Fruit fly (Drosophila melanogaster): Measurements from ENCODE around the gene Pcif1.

Pcif1 gene

DNA sequence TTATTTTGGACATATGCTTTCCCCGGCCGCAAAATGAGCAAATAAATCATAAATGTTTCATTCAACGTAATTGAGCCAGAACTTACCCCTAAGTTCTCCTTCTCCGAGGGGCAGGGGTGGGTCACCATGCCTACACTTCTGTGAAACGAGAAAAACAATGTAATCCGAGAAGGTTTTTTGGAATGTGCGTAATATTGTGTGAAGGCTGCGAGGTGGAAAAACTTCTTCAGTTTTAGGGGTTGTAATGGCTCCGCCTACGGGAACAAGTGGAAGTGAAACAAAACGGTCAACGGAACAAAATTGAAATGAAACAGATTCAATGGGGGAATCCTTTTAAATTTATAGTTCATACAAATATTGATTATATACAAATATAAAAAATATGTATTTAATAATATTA lies 10.8 kb upstream of the Pcif1 start:
- TF ChIP-seq Mnt (GFP tag; optimal IDR thresholded peaks at IDR 0.05) (no peak), kay (GFP tag; ENCODE audit: borderline replicate concordance) (no peak), CG14711 (tag; optimal IDR thresholded peaks at IDR 0.05) (no peak), tj (GFP tag; optimal IDR thresholded peaks at IDR 0.05) (no peak), Hr96 (GFP tag; optimal IDR thresholded peaks at IDR 0.05) (no peak), cnc (optimal IDR thresholded peaks at IDR 0.05) (no peak)

dm6 chr3L:20792693-20793092 lies 6.7 kb upstream of the Pcif1 start, which contains the start of gene Six4:
Six4 (minus strand) TSS chr3L:20792777.
- TF ChIP-seq CG7045 (GFP tag; optimal IDR thresholded peaks at IDR 0.05) (no peak), CG14711 (tag; optimal IDR thresholded peaks at IDR 0.05) (no peak), ovo (GFP tag; optimal IDR thresholded peaks at IDR 0.05) (peak; percentile 13), CG5204 (GFP tag; optimal IDR thresholded peaks at IDR 0.05) (no peak), cnc (optimal IDR thresholded peaks at IDR 0.05) (no peak), bab1 (GFP tag; optimal IDR thresholded peaks at IDR 0.05) (peak; percentile 43), CG1620 (GFP tag; optimal IDR thresholded peaks at IDR 0.05) (no peak), Crg-1 (GFP tag; optimal IDR thresholded peaks at IDR 0.05) (peak; percentile 20), Clk (GFP tag; optimal IDR thresholded peaks at IDR 0.05) (no peak), CG11617 (GFP tag; optimal IDR thresholded peaks at IDR 0.05) (peak; percentile 41), CG12768 (GFP tag; optimal IDR thresholded peaks at IDR 0.05) (no peak), toe (GFP tag; optimal IDR thresholded peaks at IDR 0.05) (no peak), Hr96 (GFP tag; optimal IDR thresholded peaks at IDR 0.05) (peak; percentile 29), kay (GFP tag; ENCODE audit: borderline replicate concordance) (no peak), cic (GFP tag; optimal IDR thresholded peaks at IDR 0.05) (no peak), pad (GFP tag; optimal IDR thresholded peaks at IDR 0.05) (peak; percentile 34), Mnt (GFP tag; optimal IDR thresholded peaks at IDR 0.05) (peak; percentile 22), CG33017 (tag; optimal IDR thresholded peaks at IDR 0.05) (no peak), CG7101 (tag; optimal IDR thresholded peaks at IDR 0.05) (peak; percentile 10), tj (GFP tag; optimal IDR thresholded peaks at IDR 0.05) (peak; percentile 62)

DNA sequence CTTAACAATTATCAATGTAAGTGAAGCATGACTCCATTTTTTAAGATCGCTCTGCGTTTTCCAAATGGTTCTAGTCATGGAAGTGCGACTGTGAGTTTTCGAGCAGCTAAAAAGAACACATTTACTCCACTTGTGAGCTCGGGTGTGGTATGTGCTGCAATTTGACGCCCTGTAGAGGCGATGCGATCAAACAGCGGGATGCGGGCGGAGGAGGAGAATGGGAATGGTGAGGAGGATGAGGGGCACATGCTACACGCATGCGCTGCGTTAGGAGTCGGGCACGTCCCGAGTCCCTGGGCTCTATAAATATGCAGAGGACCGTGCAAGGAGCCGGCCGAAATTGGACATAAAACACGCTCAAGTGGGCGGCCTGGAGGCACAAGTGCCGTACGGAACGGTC lies 3.3 kb upstream of the Pcif1 start:
- TF ChIP-seq Hr96 (GFP tag; optimal IDR thresholded peaks at IDR 0.05) (no peak), tj (GFP tag; optimal IDR thresholded peaks at IDR 0.05) (no peak), CG12768 (GFP tag; optimal IDR thresholded peaks at IDR 0.05) (no peak), cic (GFP tag; optimal IDR thresholded peaks at IDR 0.05) (no peak), kay (GFP tag; ENCODE audit: borderline replicate concordance) (no peak)

DNA sequence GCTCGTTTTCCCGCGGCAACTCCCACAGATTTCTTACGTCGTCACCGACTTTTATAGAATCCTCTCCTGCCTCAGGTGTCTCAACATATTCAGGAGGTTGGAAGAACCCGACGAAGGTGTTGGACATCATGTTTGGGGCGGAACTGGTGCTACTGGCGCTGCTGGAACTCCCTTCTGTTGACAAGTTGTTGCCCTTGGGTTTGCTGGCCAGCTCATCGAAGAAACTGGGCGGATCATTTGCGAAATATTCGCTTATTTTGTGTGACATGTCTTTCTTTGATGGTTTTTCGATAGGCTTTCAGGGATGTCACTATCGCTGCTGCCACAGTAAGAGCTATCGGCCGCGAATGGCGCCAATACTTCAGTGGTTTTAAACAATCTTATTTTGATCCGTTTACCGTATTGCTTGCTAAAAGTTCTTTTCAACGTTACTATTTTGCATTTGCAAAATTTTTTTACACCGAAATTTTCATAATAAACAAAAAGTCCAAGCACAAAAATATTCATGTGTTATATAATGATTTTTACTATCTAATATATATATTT lies 1.9 kb upstream of the Pcif1 start, which contains the start of gene CG11396:
Gene CG11396 (minus strand): TSS at position 303 of the 546 bp plus-strand sequence.
- no peak for TF ChIP-seq cnc (optimal IDR thresholded peaks at IDR 0.05)
- TF ChIP-seq bab1 (GFP tag; optimal IDR thresholded peaks at IDR 0.05): peak; percentile 34
- TF ChIP-seq CG5204 (GFP tag; optimal IDR thresholded peaks at IDR 0.05): no peak
- no peak for TF ChIP-seq kay (GFP tag; ENCODE audit: borderline replicate concordance)

dm6 chr3L:20784812-20785671 lies 955 bp downstream of the Pcif1 start:
- TF ChIP-seq cic (GFP tag; optimal IDR thresholded peaks at IDR 0.05) (peak; percentile 62), toe (GFP tag; optimal IDR thresholded peaks at IDR 0.05) (peak; percentile 73), bab1 (GFP tag; optimal IDR thresholded peaks at IDR 0.05) (peak; percentile 49), CG14711 (tag; optimal IDR thresholded peaks at IDR 0.05) (no peak), kay (GFP tag; ENCODE audit: borderline replicate concordance) (no peak), Crg-1 (GFP tag; optimal IDR thresholded peaks at IDR 0.05) (peak; percentile 31), CG11617 (GFP tag; optimal IDR thresholded peaks at IDR 0.05) (peak; percentile 54), CG1620 (GFP tag; optimal IDR thresholded peaks at IDR 0.05) (peak; percentile 15), CG12768 (GFP tag; optimal IDR thresholded peaks at IDR 0.05) (peak; percentile 5), Clk (GFP tag; optimal IDR thresholded peaks at IDR 0.05) (no peak), tj (GFP tag; optimal IDR thresholded peaks at IDR 0.05) (peak; percentile 47), CG5204 (GFP tag; optimal IDR thresholded peaks at IDR 0.05) (no peak), CG7045 (GFP tag; optimal IDR thresholded peaks at IDR 0.05) (peak; percentile 4), pad (GFP tag; optimal IDR thresholded peaks at IDR 0.05) (peak; percentile 68), CG33017 (tag; optimal IDR thresholded peaks at IDR 0.05) (peak; percentile 39), CG7101 (tag; optimal IDR thresholded peaks at IDR 0.05) (peak; percentile 47), ovo (GFP tag; optimal IDR thresholded peaks at IDR 0.05) (peak; percentile 93), Mnt (GFP tag; optimal IDR thresholded peaks at IDR 0.05) (peak; percentile 58), Hr96 (GFP tag; optimal IDR thresholded peaks at IDR 0.05) (peak; percentile 60), cnc (optimal IDR thresholded peaks at IDR 0.05) (no peak)

DNA sequence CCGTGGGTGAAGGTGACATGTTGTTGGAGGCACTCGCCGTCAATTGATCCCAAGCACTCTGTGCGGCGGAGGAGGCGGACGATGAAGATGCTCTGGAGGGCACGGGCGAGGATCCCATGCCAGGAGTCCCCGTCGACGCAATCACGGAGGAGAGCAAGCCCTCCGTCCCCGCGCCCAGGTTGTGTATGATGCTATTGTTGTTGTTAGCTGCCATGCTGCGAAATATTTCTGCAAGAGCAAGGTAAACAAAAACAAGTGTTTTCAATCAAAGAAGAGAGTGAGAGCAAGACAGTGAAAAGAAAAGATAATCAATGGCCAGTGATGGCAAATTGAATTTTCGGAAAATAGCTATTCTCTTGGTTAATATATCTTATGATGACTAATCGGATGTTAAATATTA lies 1.6 kb downstream of the Pcif1 start:
- TF ChIP-seq CG14711 (tag; optimal IDR thresholded peaks at IDR 0.05) (no peak), toe (GFP tag; optimal IDR thresholded peaks at IDR 0.05) (no peak), pad (GFP tag; optimal IDR thresholded peaks at IDR 0.05) (no peak), cic (GFP tag; optimal IDR thresholded peaks at IDR 0.05) (no peak), tj (GFP tag; optimal IDR thresholded peaks at IDR 0.05) (no peak), CG1620 (GFP tag; optimal IDR thresholded peaks at IDR 0.05) (no peak), kay (GFP tag; ENCODE audit: borderline replicate concordance) (no peak), bab1 (GFP tag; optimal IDR thresholded peaks at IDR 0.05) (no peak), Clk (GFP tag; optimal IDR thresholded peaks at IDR 0.05) (no peak), CG7101 (tag; optimal IDR thresholded peaks at IDR 0.05) (no peak), CG33017 (tag; optimal IDR thresholded peaks at IDR 0.05) (no peak)

Data from whole organism, adult.